Fruit fly (Drosophila melanogaster) whole organism, embryonic: ENCODE data around the gene CG33098.
A peak's percentile ranks its signal among the peaks of the same experiment; 100 is the strongest.

Source experiments
- CG11398 ChIP-seq: fragments of 200-800 bp; sonication (Bioruptor generic); optimal IDR thresholded peaks from 2 replicates; lab custom pipeline; 2016; ENCODE audit warnings: missing biosample characterization, missing genetic modification characterization
- CG11723 ChIP-seq: fragments of 200-800 bp; sonication (Bioruptor generic); optimal IDR thresholded peaks from 2 replicates; lab custom pipeline; 2017; ENCODE audit warnings: missing biosample characterization, mild to moderate bottlenecking, missing genetic modification characterization
- CG12104 ChIP-seq: fragments of 200-800 bp; sonication (Bioruptor generic); optimal IDR thresholded peaks from 3 replicates; lab custom pipeline; 2016; ENCODE audit warnings: missing biosample characterization, missing genetic modification characterization
- CG13424 ChIP-seq: fragments of 200-800 bp; sonication (Bioruptor generic); optimal IDR thresholded peaks from 2 replicates; lab custom pipeline; 2019; ENCODE audit warnings: missing biosample characterization, mild to moderate bottlenecking, missing genetic modification characterization, moderate library complexity
- CG14965 ChIP-seq: fragments of 200-800 bp; sonication (Bioruptor generic); optimal IDR thresholded peaks from 2 replicates; lab custom pipeline; 2016; ENCODE audit warnings: missing biosample characterization, missing genetic modification characterization, borderline replicate concordance
- CG18619 ChIP-seq: fragments of 200-800 bp; sonication (Bioruptor generic); optimal IDR thresholded peaks from 3 replicates; lab custom pipeline; 2017; ENCODE audit warnings: missing biosample characterization, mild to moderate bottlenecking, missing genetic modification characterization
- CG3281 ChIP-seq: fragments of 200-800 bp; sonication (Bioruptor generic); optimal IDR thresholded peaks from 3 replicates; lab custom pipeline; 2017; ENCODE audit warnings: missing biosample characterization, mild to moderate bottlenecking, missing genetic modification characterization
- CG34224 ChIP-seq: fragments of 200-800 bp; sonication (Bioruptor generic); IDR thresholded peaks from 3 replicates; pipeline ENCODE4 v1.3.6; 2022; ENCODE audit warnings: missing biosample characterization, missing genetic modification characterization; ENCODE audit not compliant: partially characterized antibody
- CG34376 ChIP-seq: fragments of 200-800 bp; sonication (Bioruptor generic); optimal IDR thresholded peaks from 2 replicates; lab custom pipeline; 2018; ENCODE audit warnings: missing biosample characterization, mild to moderate bottlenecking, missing genetic modification characterization
- CG8944 ChIP-seq: fragments of 200-800 bp; sonication (Bioruptor generic); optimal IDR thresholded peaks from 3 replicates; lab custom pipeline; 2016; ENCODE audit warnings: missing biosample characterization, missing genetic modification characterization
- CG9215 ChIP-seq: fragments of 200-800 bp; sonication (Bioruptor generic); IDR thresholded peaks from 2 replicates; pipeline ENCODE4 v1.3.6; 2022; ENCODE audit warnings: missing biosample characterization, missing genetic modification characterization
- CG9437 ChIP-seq: fragments of 200-800 bp; sonication (Bioruptor generic); optimal IDR thresholded peaks from 2 replicates; lab custom pipeline; 2018; ENCODE audit warnings: missing biosample characterization, mild to moderate bottlenecking, missing genetic modification characterization
- CG9609 ChIP-seq: fragments of 200-800 bp; sonication (Bioruptor generic); optimal IDR thresholded peaks from 3 replicates; lab custom pipeline; 2016; ENCODE audit warnings: missing biosample characterization, missing genetic modification characterization
- CG9727 ChIP-seq: fragments of 200-800 bp; sonication (Bioruptor generic); optimal IDR thresholded peaks from 3 replicates; lab custom pipeline; 2017; ENCODE audit warnings: missing biosample characterization, mild to moderate bottlenecking, missing genetic modification characterization
- CG9797 ChIP-seq: fragments of 200-800 bp; sonication (Bioruptor generic); optimal IDR thresholded peaks from 3 replicates; lab custom pipeline; 2018; ENCODE audit warnings: missing biosample characterization, mild to moderate bottlenecking, missing genetic modification characterization
- Dip2 ChIP-seq: fragments of 200-800 bp; sonication (Bioruptor generic); IDR thresholded peaks from 2 replicates; pipeline ENCODE4 v1.3.6; 2022; ENCODE audit warnings: missing biosample characterization, missing genetic modification characterization
- Dll ChIP-seq: fragments of 200-800 bp; sonication (Bioruptor generic); IDR thresholded peaks from 4 replicates; pipeline ENCODE4 v1.3.6; 2022; ENCODE audit warnings: missing biosample characterization, missing genetic modification characterization; ENCODE audit not compliant: partially characterized antibody
- Dp ChIP-seq: fragments of 200-800 bp; sonication (Bioruptor generic); optimal IDR thresholded peaks from 2 replicates; lab custom pipeline; 2018; ENCODE audit warnings: missing biosample characterization, mild to moderate bottlenecking, missing genetic modification characterization, moderate library complexity
- Fer1 ChIP-seq: fragments of 200-800 bp; sonication (Bioruptor generic); optimal IDR thresholded peaks from 2 replicates; lab custom pipeline; 2017; ENCODE audit warnings: missing biosample characterization, mild to moderate bottlenecking, missing genetic modification characterization
- HLH54F ChIP-seq: fragments of 200-800 bp; sonication (Bioruptor generic); optimal IDR thresholded peaks from 3 replicates; lab custom pipeline; 2016; ENCODE audit warnings: missing biosample characterization, missing genetic modification characterization
- HLHmδ ChIP-seq: fragments of 200-800 bp; sonication (Bioruptor generic); optimal IDR thresholded peaks from 2 replicates; lab custom pipeline; 2018; ENCODE audit warnings: missing biosample characterization, mild to moderate bottlenecking, missing genetic modification characterization, moderate library complexity
- HmgD ChIP-seq: fragments of 200-800 bp; sonication (Bioruptor generic); optimal IDR thresholded peaks from 3 replicates; lab custom pipeline; 2016; ENCODE audit warnings: missing biosample characterization, missing genetic modification characterization
- Hmr ChIP-seq: fragments of 200-800 bp; sonication (Bioruptor generic); optimal IDR thresholded peaks from 3 replicates; lab custom pipeline; 2017; ENCODE audit warnings: mild to moderate bottlenecking, missing biosample characterization, missing genetic modification reagents, missing genetic modification characterization
- Hr39 ChIP-seq: fragments of >200 bp; optimal IDR thresholded peaks from 2 replicates; lab custom pipeline; 2017
- Nf-YC ChIP-seq: fragments of 200-800 bp; optimal IDR thresholded peaks from 3 replicates; lab custom pipeline; 2019; ENCODE audit warnings: missing biosample characterization, mild to moderate bottlenecking, missing genetic modification characterization, moderate library complexity
- Ravus ChIP-seq: fragments of 200-800 bp; sonication (Bioruptor generic); IDR thresholded peaks from 2 replicates; pipeline ENCODE4 v1.3.6; 2022; ENCODE audit warnings: missing biosample characterization, missing genetic modification characterization
- Xbp1 ChIP-seq: fragments of 200-800 bp; sonication (Bioruptor generic); optimal IDR thresholded peaks from 3 replicates; lab custom pipeline; 2016; ENCODE audit warnings: missing biosample characterization, mild to moderate bottlenecking, missing genetic modification characterization
- YL-1 ChIP-seq: fragments of 200-800 bp; sonication (Bioruptor generic); optimal IDR thresholded peaks from 3 replicates; lab custom pipeline; 2017; ENCODE audit warnings: missing biosample characterization, mild to moderate bottlenecking, missing genetic modification characterization
- ci ChIP-seq: fragments of 200-800 bp; sonication (Bioruptor generic); IDR thresholded peaks from 3 replicates; pipeline ENCODE4 v1.3.6; 2022; ENCODE audit warnings: missing biosample characterization, missing genetic modification characterization
- gcm ChIP-seq: fragments of 200-800 bp; sonication (Bioruptor generic); optimal IDR thresholded peaks from 2 replicates; lab custom pipeline; 2019; ENCODE audit warnings: missing biosample characterization, mild to moderate bottlenecking, missing genetic modification characterization, moderate library complexity
- gro ChIP-seq: fragments of 200-800 bp; sonication (Bioruptor generic); optimal IDR thresholded peaks from 2 replicates; lab custom pipeline; 2016; ENCODE audit warnings: missing biosample characterization, missing genetic modification characterization
- hbn ChIP-seq: fragments of 200-800 bp; sonication (Bioruptor generic); IDR thresholded peaks from 2 replicates; pipeline ENCODE4 v1.3.6; 2022; ENCODE audit warnings: missing biosample characterization, missing genetic modification characterization; ENCODE audit not compliant: partially characterized antibody
- jumu ChIP-seq: fragments of 200-800 bp; sonication (Bioruptor generic); optimal IDR thresholded peaks from 3 replicates; lab custom pipeline; 2016; ENCODE audit warnings: missing biosample characterization, missing genetic modification characterization
- lov ChIP-seq, 2 experiments: fragments of 200-800 bp in 1 of 2; fragments of >200 bp in 1 of 2; sonication (Bioruptor generic) in 1 of 2; IDR thresholded peaks in 1 of 2; optimal IDR thresholded peaks in 1 of 2; 2 replicates in 1 of 2; 3 replicates in 1 of 2; pipeline versions ENCODE4 v1.3.6 to Lab custom; 2017 to 2022; ENCODE audit warnings: missing biosample characterization in 1 of 2, missing genetic modification characterization in 1 of 2
- mirr ChIP-seq: fragments of 200-800 bp; sonication (Bioruptor generic); optimal IDR thresholded peaks from 3 replicates; lab custom pipeline; 2018; ENCODE audit warnings: missing biosample characterization, mild to moderate bottlenecking, missing genetic modification characterization
- p53 ChIP-seq: fragments of 200-800 bp; sonication (Bioruptor generic); optimal IDR thresholded peaks from 2 replicates; lab custom pipeline; 2016; ENCODE audit warnings: missing biosample characterization, missing genetic modification characterization
- pho ChIP-seq: fragments of 200-800 bp; sonication (Bioruptor generic); optimal IDR thresholded peaks from 2 replicates; lab custom pipeline; 2016; ENCODE audit warnings: missing biosample characterization, missing genetic modification characterization
- phol ChIP-seq: fragments of 200-800 bp; sonication (Bioruptor generic); optimal IDR thresholded peaks from 3 replicates; lab custom pipeline; 2018; ENCODE audit warnings: missing biosample characterization, mild to moderate bottlenecking, missing genetic modification characterization, moderate library complexity
- so ChIP-seq: fragments of 200-800 bp; sonication (Bioruptor generic); IDR thresholded peaks from 3 replicates; pipeline ENCODE4 v1.3.6; 2022; ENCODE audit warnings: missing biosample characterization, missing genetic modification characterization
- stwl ChIP-seq: fragments of 200-800 bp; sonication (Bioruptor generic); optimal IDR thresholded peaks from 3 replicates; lab custom pipeline; 2018; ENCODE audit warnings: missing biosample characterization, mild to moderate bottlenecking, missing genetic modification characterization, moderate library complexity
- tll ChIP-seq, 2 experiments: fragments of 200-800 bp in 1 of 2; fragments of >200 bp in 1 of 2; sonication (Bioruptor generic) in 1 of 2; optimal IDR thresholded peaks; 2 replicates each; lab custom pipeline; 2017 to 2019; ENCODE audit warnings: missing biosample characterization in 2 of 2, missing genetic modification characterization in 2 of 2, mild to moderate bottlenecking in 1 of 2, moderate library complexity in 1 of 2
- trem ChIP-seq: fragments of 200-800 bp; optimal IDR thresholded peaks from 3 replicates; lab custom pipeline; 2019; ENCODE audit warnings: missing biosample characterization, mild to moderate bottlenecking, missing genetic modification characterization, moderate library complexity
- twi ChIP-seq: fragments of 200-800 bp; optimal IDR thresholded peaks from 2 replicates; lab custom pipeline; 2019; ENCODE audit warnings: missing biosample characterization, mild to moderate bottlenecking, missing genetic modification characterization, moderate library complexity
- vnd ChIP-seq: fragments of 200-800 bp; sonication (Bioruptor generic); IDR thresholded peaks from 3 replicates; pipeline ENCODE4 v1.3.6; 2022; ENCODE audit warnings: missing biosample characterization, missing genetic modification characterization; ENCODE audit not compliant: partially characterized antibody
- vvl ChIP-seq: fragments of 200-800 bp; sonication (Bioruptor generic); IDR thresholded peaks from 2 replicates; pipeline ENCODE4 v1.3.6; 2022; ENCODE audit warnings: missing biosample characterization, missing genetic modification characterization

Gene CG33098

DNA sequence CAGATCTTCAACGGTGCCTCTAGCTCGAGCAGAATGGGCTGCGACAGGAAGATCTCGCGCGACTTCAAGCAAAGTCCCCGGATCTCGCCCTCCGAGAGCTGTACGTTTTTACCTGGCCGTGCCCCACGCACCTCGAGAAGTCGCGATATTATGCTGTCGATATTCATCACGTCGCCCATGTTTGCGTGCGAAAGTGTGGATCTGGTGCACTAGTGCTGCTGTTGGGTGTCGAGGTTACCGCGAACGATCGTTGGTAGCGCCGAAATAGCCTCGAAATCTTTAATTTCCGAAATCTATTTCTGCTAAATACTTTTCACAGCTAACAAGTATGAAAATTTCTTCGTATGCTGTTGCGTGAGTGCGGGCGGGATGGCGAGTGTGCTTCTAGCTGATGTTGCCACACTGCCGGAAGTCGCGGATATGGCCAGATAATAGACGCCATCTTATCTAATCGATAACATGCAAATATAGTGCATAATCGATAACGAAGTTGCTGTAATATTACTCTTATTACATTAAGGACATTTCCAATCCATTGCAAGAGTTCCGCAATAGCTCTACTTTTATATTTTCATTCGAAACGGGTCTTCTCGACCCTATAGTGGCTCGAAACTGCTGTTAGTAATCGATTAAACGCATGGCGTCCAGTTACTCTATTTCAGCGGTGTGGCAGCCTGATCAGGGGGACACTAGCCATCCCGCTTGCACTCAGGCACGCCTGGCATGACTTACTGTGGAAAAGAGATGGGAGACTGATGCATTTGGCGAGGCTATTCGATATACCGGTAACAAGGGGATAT is 38.7 kb downstream of the CG33098 start, which contains the start of gene Pp1-87B (continued):
- TF ChIP-seq CG9797 (GFP tag; lab: Kevin White, UChicago) (peak; percentile 49), CG9727 (peak; percentile 39), jumu (GFP tag; lab: Kevin White, UChicago) (peak; percentile 76), gro (GFP tag; lab: Kevin White, UChicago) (no peak), gcm (GFP tag; lab: Kevin White, UChicago) (no peak), twi (tag; lab: Kevin White, UChicago) (peak; percentile 28), Fer1 (GFP tag; lab: Kevin White, UChicago) (peak; percentile 14), trem (tag; lab: Kevin White, UChicago) (peak; percentile 28), so (GFP tag; lab: Robert Waterston, UW) (no peak), CG9215 (GFP tag; lab: Robert Waterston, UW) (0 out of 2 replicates have a peak, but pooled peaks have one; percentile 13), mirr (peak; percentile 2), tll (GFP tag; optimal IDR thresholded peaks at IDR 0.05; lab: Kevin White, UChicago) (peak; percentile 40 to 98), phol (tag; lab: Kevin White, UChicago) (peak; percentile 100), YL-1 (peak; percentile 86), vnd (GFP tag; lab: Robert Waterston, UW) (peak; percentile 56; the same call in 2 of the 3 replicates), vvl (GFP tag; lab: Robert Waterston, UW) (peak; percentile 25; the same call in 1 of the 2 replicates), HLHmδ (GFP tag; lab: Kevin White, UChicago) (peak; percentile 61), stwl (tag; lab: Kevin White, UChicago) (peak; percentile 46), Ravus (GFP tag; lab: Robert Waterston, UW) (no peak), HLH54F (GFP tag; lab: Kevin White, UChicago) (no peak), p53 (GFP tag; lab: Kevin White, UChicago) (peak; percentile 14), Dll (GFP tag; lab: Robert Waterston, UW) (0 out of 4 replicates have a peak, but pooled peaks have one; percentile 23), CG12104 (GFP tag; lab: Kevin White, UChicago) (peak; percentile 36), Nf-YC (tag; lab: Kevin White, UChicago) (peak; percentile 46), lov (optimal IDR thresholded peaks at IDR 0.05; lab: Kevin White, UChicago) (no peak), lov (GFP tag; IDR thresholded peaks at IDR 0.05; lab: Robert Waterston, UW) (no peak), CG13424 (tag; lab: Kevin White, UChicago) (no peak), ci (GFP tag; lab: Robert Waterston, UW) (0 out of 3 replicates have a peak, but pooled peaks have one; percentile 5), HmgD (GFP tag; lab: Kevin White, UChicago) (peak; percentile 40), CG9437 (GFP tag; lab: Kevin White, UChicago) (peak; percentile 37), CG34376 (GFP tag; lab: Kevin White, UChicago) (peak; percentile 9), CG11398 (GFP tag; lab: Kevin White, UChicago) (no peak), CG18619 (GFP tag; lab: Kevin White, UChicago) (peak; percentile 37), Dp (GFP tag; lab: Kevin White, UChicago) (peak; percentile 60), CG9609 (GFP tag; lab: Kevin White, UChicago) (peak; percentile 30), hbn (0 out of 2 replicates have a peak, but pooled peaks have one; percentile 28), CG8944 (GFP tag; lab: Kevin White, UChicago) (no peak), Hmr (GFP tag; lab: Kevin White, UChicago) (peak; percentile 32), pho (GFP tag; lab: Kevin White, UChicago) (no peak), Hr39 (lab: Kevin White, UChicago) (no peak), Xbp1 (GFP tag; lab: Kevin White, UChicago) (peak; percentile 4), CG11723 (GFP tag; lab: Kevin White, UChicago) (no peak), CG14965 (GFP tag; lab: Kevin White, UChicago) (no peak), CG34224 (GFP tag; lab: Robert Waterston, UW) (no peak), Dip2 (GFP tag; lab: Robert Waterston, UW) (no peak), CG3281 (GFP tag; lab: Kevin White, UChicago) (no peak)
